Fruit fly (Drosophila melanogaster) whole organism, embryonic: ENCODE results near the gene scyl.
A peak's percentile ranks its signal among the peaks of the same experiment; 100 is the strongest.

Source experiments
- Atf6 ChIP-seq: fragments of 200-800 bp; sonication (Bioruptor generic); IDR thresholded peaks from 2 replicates; pipeline ENCODE4 v1.3.6; 2022; ENCODE audit warnings: missing biosample characterization, missing genetic modification characterization
- BtbVII ChIP-seq: fragments of 200-800 bp; sonication (Bioruptor generic); optimal IDR thresholded peaks from 3 replicates; lab custom pipeline; 2017; ENCODE audit warnings: missing biosample characterization, mild to moderate bottlenecking, missing genetic modification characterization
- CG10366 ChIP-seq: fragments of 200-800 bp; sonication (Bioruptor generic); IDR thresholded peaks from 2 replicates; pipeline ENCODE4 v1.3.6; 2022; ENCODE audit warnings: missing biosample characterization, missing genetic modification characterization
- CG10543 ChIP-seq: fragments of 200-800 bp; sonication (Bioruptor generic); optimal IDR thresholded peaks from 3 replicates; lab custom pipeline; 2017; ENCODE audit warnings: missing biosample characterization, mild to moderate bottlenecking, missing genetic modification characterization, moderate library complexity
- CG11398 ChIP-seq: fragments of 200-800 bp; sonication (Bioruptor generic); optimal IDR thresholded peaks from 2 replicates; lab custom pipeline; 2016; ENCODE audit warnings: missing biosample characterization, missing genetic modification characterization
- CG12769 ChIP-seq: fragments of 200-800 bp; sonication (Bioruptor generic); optimal IDR thresholded peaks from 2 replicates; lab custom pipeline; 2019; ENCODE audit warnings: missing biosample characterization, mild to moderate bottlenecking, missing genetic modification characterization, moderate library complexity
- CG13296 ChIP-seq: fragments of 200-800 bp; sonication (Bioruptor generic); optimal IDR thresholded peaks from 3 replicates; lab custom pipeline; 2018; ENCODE audit warnings: missing biosample characterization, mild to moderate bottlenecking, missing genetic modification characterization
- CG13894 ChIP-seq: fragments of 200-800 bp; sonication (Bioruptor generic); optimal IDR thresholded peaks from 3 replicates; lab custom pipeline; 2018; ENCODE audit warnings: missing biosample characterization, mild to moderate bottlenecking, missing genetic modification characterization, moderate library complexity
- CG15479 ChIP-seq: fragments of 200-800 bp; sonication (Bioruptor generic); optimal IDR thresholded peaks from 3 replicates; lab custom pipeline; 2019; ENCODE audit warnings: missing biosample characterization, mild to moderate bottlenecking, missing genetic modification characterization, moderate library complexity
- CG15601 ChIP-seq: fragments of 200-800 bp; sonication (Bioruptor generic); optimal IDR thresholded peaks from 3 replicates; lab custom pipeline; 2019; ENCODE audit warnings: missing biosample characterization, mild to moderate bottlenecking, missing genetic modification characterization, moderate library complexity
- CG18599 ChIP-seq: fragments of 200-800 bp; sonication (Bioruptor generic); optimal IDR thresholded peaks from 3 replicates; lab custom pipeline; 2017; ENCODE audit warnings: missing biosample characterization, missing genetic modification characterization, mild to moderate bottlenecking, moderate library complexity, missing genetic modification reagents
- CG18619 ChIP-seq: fragments of 200-800 bp; sonication (Bioruptor generic); optimal IDR thresholded peaks from 3 replicates; lab custom pipeline; 2017; ENCODE audit warnings: missing biosample characterization, mild to moderate bottlenecking, missing genetic modification characterization
- CG2199 ChIP-seq: fragments of 200-800 bp; sonication (Bioruptor generic); IDR thresholded peaks from 3 replicates; pipeline ENCODE4 v1.3.6; 2022; ENCODE audit warnings: missing biosample characterization, missing genetic modification characterization
- CG2875 ChIP-seq: fragments of 200-800 bp; sonication (Bioruptor generic); optimal IDR thresholded peaks from 2 replicates; lab custom pipeline; 2017; ENCODE audit warnings: missing biosample characterization, mild to moderate bottlenecking, missing genetic modification characterization, missing genetic modification reagents
- CG31224 ChIP-seq: fragments of 200-800 bp; sonication (Bioruptor generic); IDR thresholded peaks from 2 replicates; pipeline ENCODE4 v1.3.6; 2022; ENCODE audit warnings: missing biosample characterization, missing genetic modification characterization
- CG34376 ChIP-seq: fragments of 200-800 bp; sonication (Bioruptor generic); optimal IDR thresholded peaks from 2 replicates; lab custom pipeline; 2018; ENCODE audit warnings: missing biosample characterization, mild to moderate bottlenecking, missing genetic modification characterization
- CG42726 ChIP-seq: fragments of 200-800 bp; sonication (Bioruptor generic); IDR thresholded peaks from 2 replicates; pipeline ENCODE4 v1.3.6; 2022; ENCODE audit warnings: missing biosample characterization, missing genetic modification characterization; ENCODE audit not compliant: partially characterized antibody
- CG5180 ChIP-seq: fragments of 200-800 bp; sonication (Bioruptor generic); optimal IDR thresholded peaks from 3 replicates; lab custom pipeline; 2017; ENCODE audit warnings: missing biosample characterization, missing genetic modification characterization, mild to moderate bottlenecking, moderate library complexity, missing genetic modification reagents
- CG6813 ChIP-seq: fragments of 200-800 bp; sonication (Bioruptor generic); optimal IDR thresholded peaks from 2 replicates; lab custom pipeline; 2017; ENCODE audit warnings: missing biosample characterization, missing genetic modification characterization, mild to moderate bottlenecking, moderate library complexity, missing genetic modification reagents
- CG8290 ChIP-seq, 3 experiments: fragments of 200-800 bp; sonication (Bioruptor generic); optimal IDR thresholded peaks; 2 replicates each; lab custom pipeline; 2016 to 2019; ENCODE audit warnings: missing biosample characterization in 3 of 3, missing genetic modification characterization in 3 of 3, mild to moderate bottlenecking in 2 of 3, moderate library complexity in 1 of 3
- D ChIP-seq, 2 experiments: fragments of 200-800 bp in 1 of 2; fragments of >200 bp in 1 of 2; sonication (Bioruptor generic) in 1 of 2; optimal IDR thresholded peaks; 2 replicates in 1 of 2; 3 replicates in 1 of 2; lab custom pipeline; 2017; ENCODE audit warnings: mild to moderate bottlenecking in 1 of 2, missing biosample characterization in 1 of 2, missing genetic modification characterization in 1 of 2, missing genetic modification reagents in 1 of 2
- GATAe ChIP-seq: fragments of 200-800 bp; sonication (Bioruptor generic); conservative IDR thresholded peaks from 2 replicates; pipeline ENCODE4 v1.3.6; 2022; ENCODE audit warnings: missing biosample characterization, missing genetic modification characterization
- cad ChIP-seq: fragments of >200 bp; optimal IDR thresholded peaks from 2 replicates; lab custom pipeline; 2017; ENCODE audit warnings: missing biosample characterization, missing genetic modification characterization
- cg ChIP-seq: fragments of 200-800 bp; sonication (Bioruptor generic); optimal IDR thresholded peaks from 3 replicates; lab custom pipeline; 2019; ENCODE audit warnings: missing biosample characterization, mild to moderate bottlenecking, missing genetic modification characterization, moderate library complexity
- chinmo ChIP-seq: fragments of 200-800 bp; sonication (Bioruptor generic); IDR thresholded peaks from 4 replicates; pipeline ENCODE4 v1.3.6; 2022; ENCODE audit warnings: missing biosample characterization, missing genetic modification characterization; ENCODE audit not compliant: partially characterized antibody
- cwo ChIP-seq: fragments of 200-800 bp; sonication (Bioruptor generic); optimal IDR thresholded peaks from 3 replicates; lab custom pipeline; 2017; ENCODE audit warnings: missing biosample characterization, missing genetic modification characterization, mild to moderate bottlenecking, moderate library complexity, missing genetic modification reagents
- dati ChIP-seq: fragments of 200-800 bp; sonication (Bioruptor generic); IDR thresholded peaks from 2 replicates; pipeline ENCODE4 v1.3.6; 2022; ENCODE audit warnings: missing biosample characterization, missing genetic modification characterization
- ems ChIP-seq: fragments of 200-800 bp; sonication (Bioruptor generic); optimal IDR thresholded peaks from 3 replicates; lab custom pipeline; 2016; ENCODE audit warnings: missing biosample characterization, missing genetic modification characterization
- exex ChIP-seq: fragments of 200-800 bp; sonication (Bioruptor generic); optimal IDR thresholded peaks from 4 replicates; lab custom pipeline; 2018; ENCODE audit warnings: missing biosample characterization, mild to moderate bottlenecking, missing genetic modification characterization, moderate library complexity
- fd3F ChIP-seq: fragments of 200-800 bp; sonication (Bioruptor generic); optimal IDR thresholded peaks from 2 replicates; lab custom pipeline; 2018; ENCODE audit warnings: missing biosample characterization, mild to moderate bottlenecking, missing genetic modification characterization, moderate library complexity
- gce ChIP-seq: fragments of 200-800 bp; sonication (Bioruptor generic); IDR thresholded peaks from 3 replicates; pipeline ENCODE4 v1.3.6; 2022; ENCODE audit warnings: missing biosample characterization, missing genetic modification characterization
- gem ChIP-seq: fragments of 200-800 bp; sonication (Bioruptor generic); optimal IDR thresholded peaks from 2 replicates; lab custom pipeline; 2019; ENCODE audit warnings: missing biosample characterization, mild to moderate bottlenecking, missing genetic modification characterization, moderate library complexity
- grn ChIP-seq: fragments of 200-800 bp; sonication (Bioruptor generic); optimal IDR thresholded peaks from 3 replicates; lab custom pipeline; 2017; ENCODE audit warnings: missing biosample characterization, missing genetic modification characterization
- lab ChIP-seq: fragments of 200-800 bp; sonication (Bioruptor generic); optimal IDR thresholded peaks from 3 replicates; lab custom pipeline; 2017; ENCODE audit warnings: missing biosample characterization, missing genetic modification characterization, mild to moderate bottlenecking, moderate library complexity, missing genetic modification reagents
- mirr ChIP-seq: fragments of 200-800 bp; sonication (Bioruptor generic); optimal IDR thresholded peaks from 3 replicates; lab custom pipeline; 2018; ENCODE audit warnings: missing biosample characterization, mild to moderate bottlenecking, missing genetic modification characterization
- nerfin-1 ChIP-seq: fragments of 200-800 bp; sonication (Bioruptor generic); optimal IDR thresholded peaks from 3 replicates; lab custom pipeline; 2019; ENCODE audit warnings: missing biosample characterization, mild to moderate bottlenecking, missing genetic modification characterization, moderate library complexity
- pfk ChIP-seq: fragments of 200-800 bp; sonication (Bioruptor generic); optimal IDR thresholded peaks from 2 replicates; lab custom pipeline; 2018; ENCODE audit warnings: missing biosample characterization, mild to moderate bottlenecking, missing genetic modification characterization, moderate library complexity
- sd ChIP-seq: fragments of 200-800 bp; sonication (Bioruptor generic); optimal IDR thresholded peaks from 3 replicates; lab custom pipeline; 2018; ENCODE audit warnings: missing biosample characterization, mild to moderate bottlenecking, missing genetic modification characterization, moderate library complexity
- sens ChIP-seq: fragments of 200-800 bp; sonication (Bioruptor generic); peaks from one replicate; lab custom pipeline; 2016; ENCODE audit warnings: missing biosample characterization, missing genetic modification characterization
- sob ChIP-seq: fragments of 200-800 bp; sonication (Bioruptor generic); IDR thresholded peaks from 2 replicates; pipeline ENCODE4 v1.3.6; 2022; ENCODE audit warnings: missing biosample characterization, missing genetic modification characterization
- sug ChIP-seq: fragments of 200-800 bp; optimal IDR thresholded peaks from 2 replicates; lab custom pipeline; 2019; ENCODE audit warnings: missing biosample characterization, mild to moderate bottlenecking, missing genetic modification characterization, moderate library complexity
- twi ChIP-seq: fragments of 200-800 bp; optimal IDR thresholded peaks from 2 replicates; lab custom pipeline; 2019; ENCODE audit warnings: missing biosample characterization, mild to moderate bottlenecking, missing genetic modification characterization, moderate library complexity
- vvl ChIP-seq: fragments of 200-800 bp; sonication (Bioruptor generic); IDR thresholded peaks from 2 replicates; pipeline ENCODE4 v1.3.6; 2022; ENCODE audit warnings: missing biosample characterization, missing genetic modification characterization
- zen2 ChIP-seq: fragments of 200-800 bp; sonication (Bioruptor generic); IDR thresholded peaks from 3 replicates; pipeline ENCODE4 v1.3.6; 2022; ENCODE audit warnings: missing biosample characterization, missing genetic modification characterization; ENCODE audit not compliant: partially characterized antibody
- zf30C ChIP-seq: fragments of 200-800 bp; sonication (Bioruptor generic); optimal IDR thresholded peaks from 3 replicates; lab custom pipeline; 2018; ENCODE audit warnings: missing biosample characterization, mild to moderate bottlenecking, missing genetic modification characterization

The scyl gene

dm6 chr3L:11237127-11237759 lies 14.9 kb upstream of the scyl start (continued):
- TF ChIP-seq CG13894 (tag; lab: Kevin White, UChicago) (no peak), gem (tag; lab: Kevin White, UChicago) (peak; percentile 3), CG11398 (GFP tag; lab: Kevin White, UChicago) (no peak), D (optimal IDR thresholded peaks at IDR 0.05; lab: Kevin White, UChicago) (peak; percentile 9), D (GFP tag; optimal IDR thresholded peaks at IDR 0.05; lab: Kevin White, UChicago) (no peak), CG18619 (GFP tag; lab: Kevin White, UChicago) (no peak), CG15479 (GFP tag; lab: Kevin White, UChicago) (peak; percentile 53), cad (GFP tag; lab: Kevin White, UChicago) (peak; percentile 90), twi (tag; lab: Kevin White, UChicago) (peak; percentile 11), zf30C (GFP tag; lab: Kevin White, UChicago) (peak; percentile 73)

dm6 chr3L:11239191-11239641 lies 12.9 kb upstream of the scyl start:
- TF ChIP-seq nerfin-1 (no peak), sd (tag; lab: Kevin White, UChicago) (peak; percentile 16), chinmo (GFP tag; lab: Robert Waterston, UW) (peak; percentile 88; the same call in 3 of the 4 replicates), mirr (peak; percentile 80), CG5180 (GFP tag; lab: Kevin White, UChicago) (peak; percentile 64), CG18619 (GFP tag; lab: Kevin White, UChicago) (no peak), sens (GFP tag; lab: Kevin White, UChicago) (peak; percentile 1), fd3F (no peak), CG15601 (tag; lab: Kevin White, UChicago) (peak; percentile 16), CG10366 (GFP tag; lab: Robert Waterston, UW) (no peak), exex (peak; percentile 99), Atf6 (GFP tag; lab: Robert Waterston, UW) (0 out of 2 replicates have a peak, but pooled peaks have one; percentile 25), cg (GFP tag; lab: Kevin White, UChicago) (peak; percentile 31), sug (tag; lab: Kevin White, UChicago) (peak; percentile 70), CG13296 (no peak), GATAe (GFP tag; lab: Robert Waterston, UW) (0 out of 2 replicates have a peak, but pooled peaks have one; percentile 26), CG12769 (tag; lab: Kevin White, UChicago) (peak; percentile 48), CG6813 (peak; percentile 1), vvl (GFP tag; lab: Robert Waterston, UW) (peak; percentile 56), sob (GFP tag; lab: Robert Waterston, UW) (peak; percentile 28; the same call in 1 of the 2 replicates), CG42726 (GFP tag; lab: Robert Waterston, UW) (no peak), BtbVII (GFP tag; lab: Kevin White, UChicago) (peak; percentile 12), CG10543 (GFP tag; lab: Kevin White, UChicago) (peak; percentile 51), gce (GFP tag; lab: Robert Waterston, UW) (0 out of 3 replicates have a peak, but pooled peaks have one; percentile 38), dati (GFP tag; lab: Robert Waterston, UW) (no peak), CG18599 (GFP tag; lab: Kevin White, UChicago) (peak; percentile 65), ems (GFP tag; lab: Kevin White, UChicago) (no peak), lab (GFP tag; lab: Kevin White, UChicago) (peak; percentile 49), CG2875 (GFP tag; lab: Kevin White, UChicago) (no peak), pfk (GFP tag; lab: Kevin White, UChicago) (peak; percentile 91), CG31224 (no peak), CG8290 (GFP tag; optimal IDR thresholded peaks at IDR 0.05; lab: Kevin White, UChicago) (no peak), CG8290 (tag; optimal IDR thresholded peaks at IDR 0.05; lab: Kevin White, UChicago) (peak in 1 of 2 experiments; percentile 47), CG34376 (GFP tag; lab: Kevin White, UChicago) (peak; percentile 16), CG2199 (peak; percentile 73; the same call in 1 of the 3 replicates), cwo (GFP tag; lab: Kevin White, UChicago) (peak; percentile 78), grn (peak; percentile 77), zen2 (GFP tag; lab: Robert Waterston, UW) (no peak)
